Worm (Caenorhabditis elegans): ENCODE measurements around the gene lipl-5.
A peak's percentile ranks its signal among the peaks of the same experiment; 100 is the strongest.

lipl-5 gene

DNA sequence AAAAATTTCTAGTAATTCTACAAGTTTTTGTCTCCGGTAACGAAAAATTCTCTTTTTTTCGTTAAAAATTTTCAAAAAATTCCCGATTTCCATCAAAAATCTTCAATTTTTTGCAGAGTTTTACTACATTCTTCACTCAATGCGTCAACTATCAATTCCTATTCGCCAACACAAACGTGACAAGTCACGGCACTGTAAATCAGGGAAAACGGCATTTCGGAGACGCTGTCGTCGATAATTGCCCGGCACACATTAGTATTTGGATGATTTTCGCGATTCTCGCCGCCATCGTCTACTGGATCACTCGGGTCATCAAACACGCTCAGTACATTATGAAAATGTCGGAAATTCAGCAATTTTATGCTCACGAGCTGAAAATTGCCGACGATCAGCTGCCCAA lies 33.8 kb upstream of the lipl-5 start:
- no peak for TF ChIP-seq zip-4 (GFP tag; optimal IDR thresholded peaks at IDR 0.05)
- no peak for TF ChIP-seq efl-1 (optimal IDR thresholded peaks at IDR 0.05)
- peak in 1 of 2 experiments; percentile 20 for TF ChIP-seq efl-1 (GFP tag; optimal IDR thresholded peaks at IDR 0.05 in 1 of 2)

DNA sequence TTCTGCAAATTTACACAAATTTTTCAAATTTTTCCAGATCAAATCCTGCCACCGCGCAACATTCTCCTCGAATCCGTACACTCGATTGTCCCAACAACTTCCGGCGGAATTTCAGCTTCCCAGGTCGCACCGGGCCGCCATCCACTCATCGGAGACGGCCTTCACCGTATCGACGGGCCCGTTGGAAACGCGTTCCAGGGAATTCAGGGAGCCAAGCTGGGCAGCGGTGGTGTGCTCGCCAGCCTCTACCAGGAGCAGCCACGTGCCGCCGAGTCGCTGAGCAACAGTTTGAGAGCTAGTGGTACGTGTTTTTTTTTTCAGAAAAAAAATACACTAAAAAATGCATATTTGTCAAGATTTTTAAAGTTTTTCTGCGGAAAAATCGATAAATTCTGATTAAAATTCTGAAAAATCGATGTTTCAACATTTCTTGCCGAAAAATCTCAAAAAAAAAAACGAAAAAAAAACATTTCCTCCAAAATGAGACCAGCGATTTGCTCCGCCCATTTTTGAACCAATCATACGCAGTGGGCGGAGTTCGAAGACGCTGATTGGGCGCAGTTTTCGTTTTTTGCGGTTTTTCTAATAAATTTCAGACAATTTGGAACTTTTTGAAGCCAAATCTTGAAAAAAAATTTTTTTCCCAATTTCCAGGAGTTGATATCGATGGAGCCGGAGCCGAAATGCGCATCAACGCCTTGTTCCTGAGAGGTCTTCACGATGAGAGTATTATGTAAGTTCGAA lies 28.4 kb upstream of the lipl-5 start:
- no peak for TF ChIP-seq fos-1 (tag; optimal IDR thresholded peaks at IDR 0.05)
- TF ChIP-seq efl-1 (optimal IDR thresholded peaks at IDR 0.05), result no peak
- peak in 1 of 2 experiments; percentile 1 for TF ChIP-seq efl-1 (GFP tag; optimal IDR thresholded peaks at IDR 0.05 in 1 of 2)

DNA sequence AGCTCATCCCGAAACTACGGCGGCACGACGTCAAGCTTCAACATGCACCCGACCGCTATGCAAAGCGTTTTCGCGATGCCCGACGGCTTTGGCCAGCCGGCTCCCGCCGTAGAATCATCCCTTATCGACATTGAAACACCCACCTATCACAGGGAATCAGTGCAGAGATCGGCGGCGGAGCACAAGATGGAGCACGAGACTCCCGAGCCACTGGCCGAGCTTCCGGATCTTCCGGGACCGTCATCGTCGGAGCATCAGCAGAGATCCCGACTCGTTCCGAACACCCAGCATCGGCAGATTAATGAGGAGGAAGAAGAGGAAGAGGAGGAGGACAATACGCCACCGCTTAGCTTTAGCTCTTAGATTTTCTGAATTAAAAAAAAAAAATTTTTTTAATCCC lies 27.1 kb upstream of the lipl-5 start:
- TF ChIP-seq mab-9 (GFP tag; IDR thresholded peaks at IDR 0.05) (no peak), lin-39 (tag; optimal IDR thresholded peaks at IDR 0.05) (no peak), sup-37 (GFP tag; optimal IDR thresholded peaks at IDR 0.05) (no peak), rnt-1 (tag; optimal IDR thresholded peaks at IDR 0.05) (no peak), egl-27 (tag; optimal IDR thresholded peaks at IDR 0.05) (no peak)

DNA sequence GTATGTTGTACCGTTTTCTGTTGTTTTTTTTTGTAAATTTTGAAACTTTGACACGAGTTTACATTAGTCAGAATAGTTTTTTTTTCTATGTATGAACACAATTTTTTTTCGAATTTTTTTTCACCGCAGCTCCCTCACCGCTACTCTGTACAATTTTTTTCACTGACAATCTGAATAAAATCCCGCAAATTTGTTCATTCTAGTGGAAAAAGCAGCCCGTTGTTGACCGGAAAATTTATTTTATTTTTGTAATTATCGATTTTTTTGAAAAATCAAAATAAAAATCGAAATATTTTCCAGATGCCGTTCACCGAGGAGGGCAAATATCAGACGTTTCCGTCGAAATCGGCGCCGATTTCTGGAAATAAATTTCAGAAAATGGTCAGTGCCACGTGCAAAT lies 26.1 kb upstream of the lipl-5 start, which contains the start of gene T22H9.1:
TSS of gene T22H9.1 (plus strand) at position 301 of the 400 bp plus-strand sequence.
- TF ChIP-seq C34B4.2 (tag; optimal IDR thresholded peaks at IDR 0.05) (no peak), nhr-20 (tag; optimal IDR thresholded peaks at IDR 0.05) (no peak), sox-4 (tag; optimal IDR thresholded peaks at IDR 0.05) (no peak), nhr-11 (tag; optimal IDR thresholded peaks at IDR 0.05) (no peak), ztf-11 (tag; optimal IDR thresholded peaks at IDR 0.05) (no peak), irx-1 (tag; optimal IDR thresholded peaks at IDR 0.05) (no peak), lin-15B (tag; optimal IDR thresholded peaks at IDR 0.05) (no peak), aly-2 (tag; optimal IDR thresholded peaks at IDR 0.05) (no peak), alr-1 (tag; optimal IDR thresholded peaks at IDR 0.05; ENCODE audit: borderline replicate concordance) (no peak)

DNA sequence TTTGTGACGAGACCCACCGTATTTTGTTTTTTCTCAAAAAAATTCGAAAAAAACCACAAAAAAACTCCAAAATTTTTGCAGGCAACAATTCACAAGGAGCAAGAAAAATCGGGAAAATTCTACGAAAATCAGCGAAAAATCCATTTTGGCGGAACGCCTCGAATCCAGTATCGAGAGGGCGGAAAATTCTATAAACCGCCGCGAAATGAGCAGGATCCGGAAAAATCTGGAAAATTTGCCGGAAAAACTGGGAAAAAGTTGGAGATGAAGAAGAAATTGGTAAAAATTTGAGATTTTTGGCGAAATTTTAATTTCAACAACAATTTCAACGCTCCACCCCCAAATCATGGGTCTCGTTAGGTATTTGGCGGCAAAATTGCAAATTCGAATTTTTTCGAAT lies 25.5 kb upstream of the lipl-5 start:
- no peak for TF ChIP-seq unc-98 (GFP tag; IDR thresholded peaks at IDR 0.05)
- TF ChIP-seq nhr-11 (tag; optimal IDR thresholded peaks at IDR 0.05), result no peak
- no peak for TF ChIP-seq mef-2 (tag; optimal IDR thresholded peaks at IDR 0.05)
- no peak for TF ChIP-seq fkh-10 (GFP tag; optimal IDR thresholded peaks at IDR 0.05)
- no peak for TF ChIP-seq efl-1 (optimal IDR thresholded peaks at IDR 0.05)
- TF ChIP-seq efl-1 (GFP tag; optimal IDR thresholded peaks at IDR 0.05 in 1 of 2), result peak in 1 of 2 experiments; percentile 52
- no peak for TF ChIP-seq skn-1 (tag; optimal IDR thresholded peaks at IDR 0.05)
- TF ChIP-seq nhr-237 (tag; optimal IDR thresholded peaks at IDR 0.05), result no peak

DNA sequence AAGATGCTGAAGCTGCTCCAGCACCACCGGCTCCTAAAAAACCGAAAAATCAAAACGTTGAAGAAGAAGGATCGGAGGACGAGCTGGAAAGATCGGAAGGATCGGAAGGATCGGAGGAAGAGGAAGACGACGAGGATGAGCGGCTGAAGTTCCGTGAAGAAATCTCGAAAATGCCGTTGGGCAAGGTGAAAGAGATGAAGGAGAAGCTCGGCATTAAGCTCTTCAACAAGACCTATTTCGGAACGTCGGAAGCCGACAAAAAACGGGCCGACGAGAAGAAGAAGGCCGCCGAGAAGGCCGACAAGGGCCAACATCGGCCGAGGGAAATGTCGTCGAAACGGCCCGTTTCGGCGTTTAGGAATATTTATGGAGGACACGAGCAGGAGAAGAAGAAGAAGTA lies 24.3 kb upstream of the lipl-5 start:
- TF ChIP-seq jun-1 (tag; optimal IDR thresholded peaks at IDR 0.05) (no peak), elt-2 (tag; optimal IDR thresholded peaks at IDR 0.05) (no peak), nhr-19 (GFP tag; conservative IDR thresholded peaks at IDR 0.05) (no peak), nhr-84 (tag; optimal IDR thresholded peaks at IDR 0.05) (no peak), ces-1 (GFP tag; optimal IDR thresholded peaks at IDR 0.05) (no peak), efl-1 (optimal IDR thresholded peaks at IDR 0.05) (no peak), efl-1 (GFP tag; optimal IDR thresholded peaks at IDR 0.05 in 1 of 2) (peak in 1 of 2 experiments; percentile 80), skn-1 (tag; optimal IDR thresholded peaks at IDR 0.05) (no peak)

DNA sequence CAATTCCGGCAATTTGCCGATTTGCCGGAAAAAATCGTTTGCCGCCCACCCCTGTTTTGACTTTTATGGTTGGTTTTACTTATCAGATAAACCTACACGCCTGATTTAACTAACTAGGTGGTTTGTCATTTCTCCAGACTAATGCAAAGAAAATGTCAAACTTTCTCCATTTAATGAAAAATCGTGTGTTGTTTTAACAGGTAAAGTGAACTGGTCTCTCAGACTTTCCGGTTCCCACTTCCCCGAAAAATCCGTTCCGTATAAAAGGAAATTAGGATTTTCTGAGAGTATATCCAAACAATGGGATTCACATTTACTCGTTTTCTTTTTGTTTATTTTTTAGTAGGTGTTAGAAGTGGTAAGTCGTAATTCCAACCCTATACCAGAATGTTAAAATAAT lies 20.9 kb upstream of the lipl-5 start, which contains the start of gene mltn-6:
TSS of gene mltn-6 (plus strand) at position 301 of the 400 bp plus-strand sequence.
- TF ChIP-seq hlh-4 (tag; optimal IDR thresholded peaks at IDR 0.05) (no peak), nhr-85 (tag) (no peak), ceh-82 (tag; optimal IDR thresholded peaks at IDR 0.05) (no peak), C16A3.4 (tag; optimal IDR thresholded peaks at IDR 0.05) (no peak), nhr-19 (GFP tag; conservative IDR thresholded peaks at IDR 0.05) (no peak), nhr-84 (tag; optimal IDR thresholded peaks at IDR 0.05) (no peak), nhr-20 (tag; optimal IDR thresholded peaks at IDR 0.05) (no peak), ceh-90 (tag; optimal IDR thresholded peaks at IDR 0.05) (no peak), grh-1 (GFP tag; IDR thresholded peaks at IDR 0.05) (no peak), mef-2 (tag; optimal IDR thresholded peaks at IDR 0.05) (no peak), hlh-17 (GFP tag; optimal IDR thresholded peaks at IDR 0.05; ENCODE audit: borderline replicate concordance) (no peak), alr-1 (tag; optimal IDR thresholded peaks at IDR 0.05; ENCODE audit: borderline replicate concordance) (no peak), elt-3 (tag; optimal IDR thresholded peaks at IDR 0.05) (no peak), nhr-47 (tag; optimal IDR thresholded peaks at IDR 0.05) (no peak), lir-3 (tag; optimal IDR thresholded peaks at IDR 0.05; ENCODE audit: poor library complexity) (no peak), ets-5 (GFP tag; IDR thresholded peaks at IDR 0.05) (no peak)

All from whole organism, L1 larva.